Worm (Caenorhabditis elegans) whole organism, L4/young adult: ENCODE measurements around the gene R09E10.5.

ENCODE experiments used
- W03F9.2 ChIP-seq: fragments of 150-350 bp; optimal IDR thresholded peaks from 2 replicates; lab custom pipeline; 2014; ENCODE audit warnings: missing biosample characterization, missing genetic modification characterization
- dao-5 ChIP-seq: sonication (generic microtip); optimal IDR thresholded peaks from 2 replicates; lab custom pipeline; 2016; ENCODE audit warnings: missing genotype, missing genetic modification characterization, moderate library complexity, missing compliant biosample characterization
- him-1 ChIP-seq: sonication (generic microtip); optimal IDR thresholded peaks from 2 replicates; lab custom pipeline; 2016; ENCODE audit warnings: missing genotype, missing genetic modification reagents, missing genetic modification characterization, missing compliant biosample characterization

DNA sequence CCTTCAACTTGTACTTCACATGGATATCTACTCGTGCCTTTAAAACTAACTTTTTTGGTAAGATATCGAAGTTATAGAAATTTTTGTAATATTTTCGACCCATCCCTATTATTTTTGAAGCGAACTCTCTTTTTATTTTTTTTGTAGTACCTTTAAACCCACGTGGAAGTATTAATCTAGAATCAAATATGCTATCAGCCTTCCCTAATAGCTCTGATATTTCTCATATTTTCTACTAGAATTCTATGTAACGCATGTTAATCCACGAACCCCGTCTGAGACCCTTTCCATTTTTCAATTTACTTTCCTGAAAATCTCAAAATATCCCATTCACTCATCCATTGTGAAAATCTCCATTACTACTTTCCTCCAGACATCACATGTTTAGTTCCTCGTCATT is 28.7 kb downstream of the R09E10.5 start:
- TF ChIP-seq dao-5 (tag; lab: Kevin White, UChicago) = no peak
- no peak for TF ChIP-seq him-1 (tag; lab: Kevin White, UChicago)
- TF ChIP-seq W03F9.2 (tag; lab: Kevin White, UChicago) = no peak
